Fruit fly (Drosophila melanogaster) whole organism, prepupa: ENCODE results near the gene CG43400.

ENCODE experiments used
- Blimp-1 ChIP-seq: fragments of 200-800 bp; sonication (Bioruptor generic); optimal IDR thresholded peaks from 3 replicates; lab custom pipeline; 2017; ENCODE audit warnings: missing biosample characterization, missing genetic modification characterization, mild to moderate bottlenecking, moderate library complexity, missing genetic modification reagents
- CG10631 ChIP-seq: fragments of 200-800 bp; sonication (Bioruptor generic); optimal IDR thresholded peaks from 2 replicates; lab custom pipeline; 2016; ENCODE audit warnings: missing biosample characterization, missing genetic modification characterization
- CG11762 ChIP-seq: fragments of 200-800 bp; sonication (Bioruptor generic); optimal IDR thresholded peaks from 3 replicates; lab custom pipeline; 2016; ENCODE audit warnings: missing biosample characterization, missing genetic modification characterization; ENCODE audit not compliant: insufficient read depth
- CG15336 ChIP-seq: fragments of 200-800 bp; sonication (Bioruptor generic); IDR thresholded peaks from 2 replicates; pipeline ENCODE4 v1.3.6; 2022; ENCODE audit warnings: missing biosample characterization, missing genetic modification characterization
- CG1621 ChIP-seq: fragments of 200-800 bp; sonication (Bioruptor generic); optimal IDR thresholded peaks from 3 replicates; lab custom pipeline; 2018; ENCODE audit warnings: missing biosample characterization, mild to moderate bottlenecking, missing genetic modification characterization
- CG16779 ChIP-seq: fragments of 200-800 bp; sonication (Bioruptor generic); optimal IDR thresholded peaks from 3 replicates; lab custom pipeline; 2017; ENCODE audit warnings: missing biosample characterization, mild to moderate bottlenecking, missing genetic modification characterization
- CG3032 ChIP-seq: fragments of 200-800 bp; optimal IDR thresholded peaks from 2 replicates; lab custom pipeline; 2019; ENCODE audit warnings: missing biosample characterization, mild to moderate bottlenecking, missing genetic modification characterization, moderate library complexity
- CG31627 ChIP-seq: fragments of 200-800 bp; sonication (Bioruptor generic); optimal IDR thresholded peaks from 3 replicates; lab custom pipeline; 2016; ENCODE audit warnings: missing biosample characterization, missing genetic modification characterization
- CG32006 ChIP-seq: fragments of 200-800 bp; sonication (Bioruptor generic); optimal IDR thresholded peaks from 3 replicates; lab custom pipeline; 2017; ENCODE audit warnings: missing biosample characterization, mild to moderate bottlenecking, missing genetic modification characterization
- CG34406 ChIP-seq: fragments of 200-800 bp; sonication (Bioruptor generic); optimal IDR thresholded peaks from 3 replicates; lab custom pipeline; 2016; ENCODE audit warnings: missing biosample characterization, missing genetic modification characterization
- CG3919 ChIP-seq: fragments of 200-800 bp; sonication (Bioruptor generic); optimal IDR thresholded peaks from 3 replicates; lab custom pipeline; 2016; ENCODE audit warnings: missing biosample characterization, missing genetic modification characterization
- CG4318 ChIP-seq: fragments of 200-800 bp; sonication (Bioruptor generic); optimal IDR thresholded peaks from 3 replicates; lab custom pipeline; 2017; ENCODE audit warnings: missing biosample characterization, mild to moderate bottlenecking, missing genetic modification characterization
- CG6163 ChIP-seq: fragments of 200-800 bp; sonication (Bioruptor generic); IDR thresholded peaks from 3 replicates; pipeline ENCODE4 v1.3.6; 2022; ENCODE audit warnings: missing biosample characterization, missing genetic modification characterization
- CG6276 ChIP-seq: fragments of 200-800 bp; sonication (Bioruptor generic); optimal IDR thresholded peaks from 2 replicates; lab custom pipeline; 2017; ENCODE audit warnings: missing biosample characterization, mild to moderate bottlenecking, missing genetic modification characterization
- CG6792 ChIP-seq: fragments of 200-800 bp; sonication (Bioruptor generic); optimal IDR thresholded peaks from 3 replicates; lab custom pipeline; 2016; ENCODE audit warnings: missing biosample characterization, missing genetic modification characterization
- CG6808 ChIP-seq: fragments of 200-800 bp; sonication (Bioruptor generic); optimal IDR thresholded peaks from 3 replicates; lab custom pipeline; 2017; ENCODE audit warnings: missing biosample characterization, missing genetic modification characterization, mild to moderate bottlenecking, moderate library complexity, missing genetic modification reagents
- CG6854 ChIP-seq: fragments of 200-800 bp; sonication (Bioruptor generic); optimal IDR thresholded peaks from 2 replicates; lab custom pipeline; 2017; ENCODE audit warnings: missing biosample characterization, mild to moderate bottlenecking, missing genetic modification characterization
- CG7368 ChIP-seq: fragments of 200-800 bp; sonication (Bioruptor generic); optimal IDR thresholded peaks from 3 replicates; lab custom pipeline; 2016; ENCODE audit warnings: missing biosample characterization, missing genetic modification characterization
- CG8119 ChIP-seq: fragments of 200-800 bp; sonication (Bioruptor generic); IDR thresholded peaks from 3 replicates; pipeline ENCODE4 v1.3.6; 2022; ENCODE audit warnings: missing biosample characterization, missing genetic modification characterization
- CG8319 ChIP-seq: fragments of 200-800 bp; sonication (Bioruptor generic); optimal IDR thresholded peaks from 3 replicates; lab custom pipeline; 2016; ENCODE audit warnings: missing biosample characterization, missing genetic modification characterization
- Eip75B ChIP-seq: fragments of 200-800 bp; sonication (Bioruptor generic); optimal IDR thresholded peaks from 3 replicates; lab custom pipeline; 2016; ENCODE audit warnings: missing biosample characterization, missing genetic modification characterization
- Eip78C ChIP-seq: fragments of 200-800 bp; sonication (Bioruptor generic); peaks from one replicate; lab custom pipeline; 2016; ENCODE audit warnings: missing biosample characterization, missing genetic modification characterization
- Ets21C ChIP-seq: fragments of 200-800 bp; sonication (Bioruptor generic); optimal IDR thresholded peaks from 3 replicates; lab custom pipeline; 2016; ENCODE audit warnings: missing biosample characterization, missing genetic modification characterization
- Ets96B ChIP-seq: fragments of 200-800 bp; optimal IDR thresholded peaks from 2 replicates; lab custom pipeline; 2019; ENCODE audit warnings: missing biosample characterization, mild to moderate bottlenecking, missing genetic modification characterization, moderate library complexity
- Gug ChIP-seq: fragments of 200-800 bp; sonication (Bioruptor generic); IDR thresholded peaks from 2 replicates; pipeline ENCODE4 v1.3.6; 2022; ENCODE audit warnings: missing biosample characterization, missing genetic modification characterization
- Hr38 ChIP-seq: sonication (Bioruptor generic); optimal IDR thresholded peaks from 2 replicates; lab custom pipeline; 2016; ENCODE audit warnings: missing biosample characterization, missing genetic modification characterization
- Hr39 ChIP-seq: fragments of 200-800 bp; sonication (Bioruptor generic); optimal IDR thresholded peaks from 2 replicates; lab custom pipeline; 2016; ENCODE audit warnings: missing biosample characterization, missing genetic modification characterization
- Hr4 ChIP-seq: fragments of 200-800 bp; sonication (Bioruptor generic); optimal IDR thresholded peaks from 3 replicates; lab custom pipeline; 2016; ENCODE audit warnings: missing biosample characterization, missing genetic modification characterization
- Lpt ChIP-seq: fragments of 200-800 bp; sonication (Bioruptor generic); optimal IDR thresholded peaks from 3 replicates; lab custom pipeline; 2016; ENCODE audit warnings: missing biosample characterization, missing genetic modification characterization
- Met ChIP-seq: fragments of 200-800 bp; sonication (Bioruptor generic); optimal IDR thresholded peaks from 3 replicates; lab custom pipeline; 2016; ENCODE audit warnings: missing biosample characterization, missing genetic modification characterization
- OdsH ChIP-seq: fragments of 200-800 bp; sonication (Bioruptor generic); optimal IDR thresholded peaks from 3 replicates; lab custom pipeline; 2016; ENCODE audit warnings: missing biosample characterization, missing genetic modification characterization
- Smox ChIP-seq: fragments of 200-800 bp; sonication (Bioruptor generic); optimal IDR thresholded peaks from 3 replicates; lab custom pipeline; 2016; ENCODE audit warnings: missing biosample characterization, missing genetic modification characterization
- Sox14 ChIP-seq: fragments of 200-800 bp; sonication (Bioruptor generic); optimal IDR thresholded peaks from 3 replicates; lab custom pipeline; 2016; ENCODE audit warnings: missing biosample characterization, missing genetic modification characterization
- achi ChIP-seq: fragments of 200-800 bp; sonication (Bioruptor generic); optimal IDR thresholded peaks from 3 replicates; lab custom pipeline; 2016; ENCODE audit warnings: missing biosample characterization, missing genetic modification characterization
- acj6 ChIP-seq: fragments of 200-800 bp; sonication (Bioruptor generic); optimal IDR thresholded peaks from 3 replicates; lab custom pipeline; 2016; ENCODE audit warnings: missing biosample characterization, missing genetic modification characterization
- eg ChIP-seq: fragments of 200-800 bp; sonication (Bioruptor generic); IDR thresholded peaks from 3 replicates; pipeline ENCODE4 v1.3.6; 2022; ENCODE audit warnings: missing biosample characterization, missing genetic modification characterization
- esn ChIP-seq: fragments of 200-800 bp; sonication (Bioruptor generic); optimal IDR thresholded peaks from 2 replicates; lab custom pipeline; 2016; ENCODE audit warnings: missing biosample characterization, mild to moderate bottlenecking, missing genetic modification characterization, moderate library complexity
- fd59A ChIP-seq: fragments of 200-800 bp; sonication (Bioruptor generic); optimal IDR thresholded peaks from 2 replicates; lab custom pipeline; 2017; ENCODE audit warnings: missing biosample characterization, mild to moderate bottlenecking, missing genetic modification characterization, missing genetic modification reagents
- fkh ChIP-seq: fragments of 200-800 bp; sonication (Bioruptor generic); optimal IDR thresholded peaks from 3 replicates; lab custom pipeline; 2017; ENCODE audit warnings: missing biosample characterization, mild to moderate bottlenecking, missing genetic modification characterization, moderate library complexity
- lz ChIP-seq: fragments of 200-800 bp; sonication (Bioruptor generic); optimal IDR thresholded peaks from 3 replicates; lab custom pipeline; 2016; ENCODE audit warnings: missing biosample characterization, missing genetic modification characterization
- net ChIP-seq: fragments of 200-800 bp; sonication (Bioruptor generic); optimal IDR thresholded peaks from 3 replicates; lab custom pipeline; 2016; ENCODE audit warnings: missing biosample characterization, missing genetic modification characterization
- spab ChIP-seq: fragments of 200-800 bp; sonication (Bioruptor generic); optimal IDR thresholded peaks from 2 replicates; lab custom pipeline; 2017; ENCODE audit warnings: missing biosample characterization, mild to moderate bottlenecking, missing genetic modification characterization, missing genetic modification reagents
- svp ChIP-seq: fragments of 200-800 bp; sonication (Bioruptor generic); peaks from one replicate; lab custom pipeline; 2016; ENCODE audit warnings: missing biosample characterization, missing genetic modification characterization
- vri ChIP-seq: fragments of 200-800 bp; sonication (Bioruptor generic); optimal IDR thresholded peaks from 3 replicates; lab custom pipeline; 2016; ENCODE audit warnings: missing biosample characterization, mild to moderate bottlenecking, missing genetic modification characterization

Gene CG43400

DNA sequence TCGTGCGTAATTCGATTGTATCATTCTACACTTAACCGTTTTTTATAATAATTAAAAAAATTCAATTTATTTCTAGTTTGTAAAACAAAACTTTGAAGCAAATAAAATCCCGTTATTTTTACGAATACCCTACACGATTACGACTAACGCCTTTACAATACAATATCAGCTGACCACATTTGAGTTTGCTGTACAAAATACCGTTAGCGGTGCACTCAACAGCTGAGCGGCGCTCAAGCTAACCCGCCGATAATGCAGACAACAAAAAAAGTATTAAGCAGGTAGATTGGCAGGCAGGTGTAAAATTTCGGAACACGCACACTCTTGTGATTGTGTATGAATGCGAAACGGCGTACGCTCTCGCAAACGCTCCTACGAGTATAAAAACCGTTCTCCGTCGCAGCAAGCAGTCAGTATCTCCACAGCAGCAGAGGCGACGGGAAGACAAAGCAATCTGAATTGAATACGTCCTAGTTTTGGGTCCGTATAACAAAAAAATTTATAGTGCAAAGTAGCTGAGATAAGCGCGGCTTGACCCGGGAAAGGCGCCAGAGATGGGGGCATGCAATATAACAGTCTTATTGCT lies 31.3 kb downstream of the CG43400 start, which contains the start of gene Acer:
Gene Acer, plus strand, starts transcription at position 210 of the 586 bp plus-strand sequence.
- TF ChIP-seq CG15336 (GFP tag; lab: Robert Waterston, UW): peak; percentile 51
- TF ChIP-seq CG1621 (tag; lab: Kevin White, UChicago): peak; percentile 22
- TF ChIP-seq esn (GFP tag; lab: Kevin White, UChicago): peak; percentile 26
- TF ChIP-seq CG6163: peak; percentile 41; the same call in 1 of the 3 replicates
- TF ChIP-seq Hr4: peak; percentile 6
- TF ChIP-seq svp (GFP tag; lab: Kevin White, UChicago): peak; percentile 86
- TF ChIP-seq Eip78C: peak; percentile 55
- no peak for TF ChIP-seq Blimp-1
- TF ChIP-seq CG8119 (GFP tag; lab: Robert Waterston, UW): no peak
- peak; percentile 16 for TF ChIP-seq Sox14 (GFP tag; lab: Kevin White, UChicago)
- TF ChIP-seq CG6854 (GFP tag; lab: Kevin White, UChicago): peak; percentile 12
- TF ChIP-seq Gug (GFP tag; lab: Robert Waterston, UW): no peak

DNA sequence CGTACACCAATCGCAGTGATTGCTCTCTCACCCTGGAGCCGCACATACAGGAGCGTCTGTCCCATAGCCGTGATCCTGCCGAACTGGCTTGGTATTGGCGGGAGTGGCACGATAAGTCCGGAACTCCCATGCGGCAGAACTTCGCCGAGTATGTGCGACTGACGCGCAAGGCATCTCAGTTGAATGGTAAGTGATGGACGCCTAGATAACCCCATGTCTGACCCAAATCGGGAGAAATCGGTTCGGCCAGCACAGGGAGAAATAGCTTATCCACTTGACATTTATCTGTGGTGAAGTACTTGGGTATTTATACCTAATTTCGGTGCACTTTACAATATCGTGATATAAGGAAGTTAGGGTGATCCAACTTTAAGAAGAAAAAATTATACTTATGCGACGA lies 32.2 kb downstream of the CG43400 start:
- no peak for TF ChIP-seq CG34406
- peak; percentile 94 for TF ChIP-seq svp (GFP tag; lab: Kevin White, UChicago)
- TF ChIP-seq Ets21C (GFP tag; lab: Kevin White, UChicago): no peak
- no peak for TF ChIP-seq CG3919 (GFP tag; lab: Kevin White, UChicago)
- TF ChIP-seq fd59A (GFP tag; lab: Kevin White, UChicago): no peak
- TF ChIP-seq Lpt (GFP tag; lab: Kevin White, UChicago): no peak

DNA sequence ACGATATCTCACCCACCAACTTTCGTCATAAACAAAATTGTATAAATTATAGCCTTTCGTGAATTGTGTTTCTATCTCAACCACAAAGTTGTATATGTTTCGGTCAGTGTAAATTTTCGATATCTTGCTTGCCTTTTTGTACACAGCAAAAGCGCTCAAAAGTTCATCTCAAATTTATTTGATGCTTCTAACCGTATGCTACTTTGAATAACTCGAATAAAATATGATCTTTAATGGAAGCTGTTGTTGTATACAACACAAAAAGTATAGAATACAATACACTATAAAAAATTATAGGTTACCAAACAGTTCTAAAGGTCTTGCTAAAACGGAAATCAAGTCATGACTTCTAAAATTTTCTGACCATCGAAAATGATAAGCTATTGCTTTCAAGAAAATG lies 34.5 kb downstream of the CG43400 start:
- TF ChIP-seq CG4318 (GFP tag; lab: Kevin White, UChicago): no peak
- no peak for TF ChIP-seq Blimp-1
- TF ChIP-seq Eip75B (GFP tag; lab: Kevin White, UChicago): no peak
- no peak for TF ChIP-seq vri (GFP tag; lab: Kevin White, UChicago)
- TF ChIP-seq CG11762 (GFP tag; lab: Kevin White, UChicago): no peak
- TF ChIP-seq Eip78C: no peak
- no peak for TF ChIP-seq CG6276 (GFP tag; lab: Kevin White, UChicago)
- no peak for TF ChIP-seq CG32006
- no peak for TF ChIP-seq fkh (GFP tag; lab: Kevin White, UChicago)
- no peak for TF ChIP-seq CG3032 (tag; lab: Kevin White, UChicago)
- TF ChIP-seq Gug (GFP tag; lab: Robert Waterston, UW): no peak
- TF ChIP-seq Hr39 (GFP tag; lab: Kevin White, UChicago): no peak
- TF ChIP-seq Met (GFP tag; lab: Kevin White, UChicago): no peak
- TF ChIP-seq spab: no peak
- TF ChIP-seq CG34406: no peak
- TF ChIP-seq CG6792 (GFP tag; lab: Kevin White, UChicago): no peak
- no peak for TF ChIP-seq CG8119 (GFP tag; lab: Robert Waterston, UW)

- TF ChIP-seq esn (GFP tag; lab: Kevin White, UChicago): peak; percentile 39
- no peak for TF ChIP-seq lz (GFP tag; lab: Kevin White, UChicago)
- TF ChIP-seq achi (GFP tag; lab: Kevin White, UChicago): peak; percentile 18
- TF ChIP-seq CG1621 (tag; lab: Kevin White, UChicago): peak; percentile 20
- peak; percentile 66 for TF ChIP-seq Eip78C
- no peak for TF ChIP-seq CG6163
- TF ChIP-seq Met (GFP tag; lab: Kevin White, UChicago): no peak
- TF ChIP-seq CG34406: no peak
- TF ChIP-seq fd59A (GFP tag; lab: Kevin White, UChicago): no peak
- TF ChIP-seq net (GFP tag; lab: Kevin White, UChicago): no peak
- TF ChIP-seq eg (GFP tag; lab: Robert Waterston, UW): no peak
- no peak for TF ChIP-seq CG3919 (GFP tag; lab: Kevin White, UChicago)
- no peak for TF ChIP-seq CG6276 (GFP tag; lab: Kevin White, UChicago)
- TF ChIP-seq CG6808 (GFP tag; lab: Kevin White, UChicago): no peak
- TF ChIP-seq acj6 (GFP tag; lab: Kevin White, UChicago): peak; percentile 39
- peak; percentile 36 for TF ChIP-seq CG3032 (tag; lab: Kevin White, UChicago)
- TF ChIP-seq Smox (GFP tag; lab: Kevin White, UChicago): no peak
- TF ChIP-seq Ets96B: peak; percentile 5
- TF ChIP-seq OdsH: peak; percentile 32
- no peak for TF ChIP-seq Hr38
- no peak for TF ChIP-seq CG16779 (tag; lab: Kevin White, UChicago)
- TF ChIP-seq Hr4: peak; percentile 37
- no peak for TF ChIP-seq spab
- TF ChIP-seq CG7368 (GFP tag; lab: Kevin White, UChicago): no peak
- peak; percentile 58 for TF ChIP-seq CG10631 (GFP tag; lab: Kevin White, UChicago)
- TF ChIP-seq CG11762 (GFP tag; lab: Kevin White, UChicago): no peak
- no peak for TF ChIP-seq CG8319 (GFP tag; lab: Kevin White, UChicago)
- TF ChIP-seq CG15336 (GFP tag; lab: Robert Waterston, UW): 0 out of 2 replicates have a peak, but pooled peaks have one; percentile 18
- peak; percentile 20 for TF ChIP-seq CG31627 (GFP tag; lab: Kevin White, UChicago)
Measured at dm6 chr2L:8528318-8528717, 37.8 kb downstream of the CG43400 start, which contains the start of the genes lmgA and lmgB. TSS of gene lmgA (minus strand) at chr2L:8528618. TSS of gene lmgB (minus strand) at chr2L:8528618.
